Fruit fly (Drosophila melanogaster) whole organism, embryonic: ENCODE measurements around the gene CG31467.
A peak's percentile ranks its signal among the peaks of the same experiment; 100 is the strongest.

Experiments
- Ada2b ChIP-seq: fragments of 200-800 bp; sonication (Bioruptor generic); IDR thresholded peaks from 2 replicates; pipeline ENCODE4 v1.3.6; 2022; ENCODE audit warnings: missing biosample characterization, missing genetic modification characterization
- Awh ChIP-seq: fragments of 200-800 bp; sonication (Bioruptor generic); IDR thresholded peaks from 2 replicates; pipeline ENCODE4, ENCODE4 v1.3.6; 2022; ENCODE audit warnings: missing biosample characterization, missing genetic modification characterization
- CG1024 ChIP-seq: fragments of 200-800 bp; sonication (Bioruptor generic); IDR thresholded peaks from 2 replicates; pipeline ENCODE4 v1.3.6; 2022; ENCODE audit warnings: missing biosample characterization, missing genetic modification characterization
- CG11560 ChIP-seq: fragments of 200-800 bp; sonication (Bioruptor generic); IDR thresholded peaks from 3 replicates; pipeline ENCODE4 v1.3.6; 2022; ENCODE audit warnings: missing biosample characterization, missing genetic modification characterization
- CG12769 ChIP-seq: fragments of 200-800 bp; sonication (Bioruptor generic); optimal IDR thresholded peaks from 2 replicates; lab custom pipeline; 2019; ENCODE audit warnings: missing biosample characterization, mild to moderate bottlenecking, missing genetic modification characterization, moderate library complexity
- CG12942 ChIP-seq: fragments of 200-800 bp; sonication (Bioruptor generic); optimal IDR thresholded peaks from 3 replicates; lab custom pipeline; 2016; ENCODE audit warnings: missing biosample characterization, missing genetic modification characterization
- CG14710 ChIP-seq: fragments of 200-800 bp; sonication (Bioruptor generic); optimal IDR thresholded peaks from 3 replicates; lab custom pipeline; 2019; ENCODE audit warnings: missing biosample characterization, mild to moderate bottlenecking, missing genetic modification characterization, moderate library complexity
- CG15269 ChIP-seq: fragments of 200-800 bp; sonication (Bioruptor generic); optimal IDR thresholded peaks from 2 replicates; lab custom pipeline; 2018; ENCODE audit warnings: missing biosample characterization, mild to moderate bottlenecking, missing genetic modification characterization, moderate library complexity
- CG1529 ChIP-seq: fragments of 200-800 bp; sonication (Bioruptor generic); optimal IDR thresholded peaks from 3 replicates; lab custom pipeline; 2018; ENCODE audit warnings: missing biosample characterization, missing genetic modification characterization
- CG16863 ChIP-seq: fragments of 200-800 bp; sonication (Bioruptor generic); optimal IDR thresholded peaks from 3 replicates; lab custom pipeline; 2016; ENCODE audit warnings: missing biosample characterization, missing genetic modification characterization
- CG2202 ChIP-seq: fragments of 200-800 bp; sonication (Bioruptor generic); optimal IDR thresholded peaks from 2 replicates; lab custom pipeline; 2018; ENCODE audit warnings: missing biosample characterization, mild to moderate bottlenecking, missing genetic modification characterization
- CG2678 ChIP-seq: fragments of 200-800 bp; sonication (Bioruptor generic); optimal IDR thresholded peaks from 3 replicates; lab custom pipeline; 2019; ENCODE audit warnings: missing biosample characterization, mild to moderate bottlenecking, missing genetic modification characterization, moderate library complexity
- CG3163 ChIP-seq: fragments of 200-800 bp; sonication (Bioruptor generic); optimal IDR thresholded peaks from 3 replicates; lab custom pipeline; 2016; ENCODE audit warnings: missing biosample characterization, missing genetic modification characterization
- CG33213 ChIP-seq: fragments of 200-800 bp; sonication (Bioruptor generic); optimal IDR thresholded peaks from 3 replicates; lab custom pipeline; 2016; ENCODE audit warnings: missing biosample characterization, missing genetic modification characterization
- CG3847 ChIP-seq: fragments of 200-800 bp; sonication (Bioruptor generic); IDR thresholded peaks from 2 replicates; pipeline ENCODE4 v1.3.6; 2022; ENCODE audit warnings: missing biosample characterization, missing genetic modification characterization
- CG4282 ChIP-seq: fragments of 200-800 bp; sonication (Bioruptor generic); optimal IDR thresholded peaks from 2 replicates; lab custom pipeline; 2016; ENCODE audit warnings: missing biosample characterization, missing genetic modification characterization
- CG4854 ChIP-seq: fragments of 200-800 bp; sonication (Bioruptor generic); optimal IDR thresholded peaks from 2 replicates; lab custom pipeline; 2016; ENCODE audit warnings: missing biosample characterization, missing genetic modification characterization, inconsistent platforms
- CG9609 ChIP-seq: fragments of 200-800 bp; sonication (Bioruptor generic); optimal IDR thresholded peaks from 3 replicates; lab custom pipeline; 2016; ENCODE audit warnings: missing biosample characterization, missing genetic modification characterization
- D19B ChIP-seq: fragments of 200-800 bp; sonication (Bioruptor generic); optimal IDR thresholded peaks from 2 replicates; lab custom pipeline; 2017; ENCODE audit warnings: missing biosample characterization, mild to moderate bottlenecking, missing genetic modification characterization
- Doc3 ChIP-seq: fragments of 200-800 bp; sonication (Bioruptor generic); IDR thresholded peaks from 3 replicates; pipeline ENCODE4 v1.3.6; 2022; ENCODE audit warnings: missing biosample characterization, missing genetic modification characterization; ENCODE audit not compliant: partially characterized antibody
- Ets65A ChIP-seq: fragments of 200-800 bp; sonication (Bioruptor generic); peaks from one replicate; lab custom pipeline; 2016; ENCODE audit warnings: missing biosample characterization, missing genetic modification characterization
- HHEX ChIP-seq: fragments of 200-800 bp; sonication (Bioruptor generic); optimal IDR thresholded peaks from 3 replicates; lab custom pipeline; 2017; ENCODE audit warnings: missing biosample characterization, mild to moderate bottlenecking, missing genetic modification characterization, missing genetic modification reagents
- Med ChIP-seq: fragments of 200-800 bp; sonication (Bioruptor generic); peaks from one replicate; lab custom pipeline; 2016; ENCODE audit warnings: missing biosample characterization, missing genetic modification characterization, mild to moderate bottlenecking, inconsistent platforms, moderate library complexity
- Mes4 ChIP-seq: fragments of 200-800 bp; sonication (Bioruptor generic); optimal IDR thresholded peaks from 2 replicates; lab custom pipeline; 2016; ENCODE audit warnings: missing biosample characterization, missing genetic modification characterization
- Nf-YB ChIP-seq: fragments of 200-800 bp; sonication (Bioruptor generic); optimal IDR thresholded peaks from 3 replicates; lab custom pipeline; 2019; ENCODE audit warnings: missing biosample characterization, mild to moderate bottlenecking, missing genetic modification characterization, moderate library complexity
- Oaz ChIP-seq: fragments of 200-800 bp; sonication (Bioruptor generic); IDR thresholded peaks from 2 replicates; pipeline ENCODE4 v1.3.6; 2022; ENCODE audit warnings: missing biosample characterization, missing genetic modification characterization
- Opbp ChIP-seq: fragments of 200-800 bp; sonication (Bioruptor generic); IDR thresholded peaks from 3 replicates; pipeline ENCODE4 v1.3.6; 2022; ENCODE audit warnings: missing biosample characterization, missing genetic modification characterization; ENCODE audit not compliant: partially characterized antibody
- Ptx1 ChIP-seq: fragments of 200-800 bp; sonication (Bioruptor generic); IDR thresholded peaks from 2 replicates; pipeline ENCODE4 v1.3.6; 2022; ENCODE audit warnings: missing biosample characterization, missing genetic modification characterization
- TFAM ChIP-seq: fragments of 200-800 bp; sonication (Bioruptor generic); optimal IDR thresholded peaks from 2 replicates; lab custom pipeline; 2017; ENCODE audit warnings: missing biosample characterization, missing genetic modification characterization, inconsistent platforms
- Usf ChIP-seq: fragments of 200-800 bp; sonication (Bioruptor generic); optimal IDR thresholded peaks from 2 replicates; lab custom pipeline; 2017; ENCODE audit warnings: missing genotype, missing biosample characterization, missing genetic modification characterization
- bowl ChIP-seq: fragments of 200-800 bp; sonication (Bioruptor generic); IDR thresholded peaks from 2 replicates; pipeline ENCODE4 v1.3.6; 2022; ENCODE audit warnings: missing biosample characterization, missing genetic modification characterization
- br ChIP-seq: fragments of >200 bp; optimal IDR thresholded peaks from 2 replicates; lab custom pipeline; 2017
- dysf ChIP-seq: fragments of 200-800 bp; sonication (Bioruptor generic); IDR thresholded peaks from 3 replicates; pipeline ENCODE4 v1.3.6; 2022; ENCODE audit warnings: missing biosample characterization, missing genetic modification characterization
- emc ChIP-seq: fragments of 200-800 bp; sonication (Bioruptor generic); optimal IDR thresholded peaks from 2 replicates; lab custom pipeline; 2016; ENCODE audit warnings: missing biosample characterization, missing genetic modification characterization
- ems ChIP-seq: fragments of 200-800 bp; sonication (Bioruptor generic); optimal IDR thresholded peaks from 3 replicates; lab custom pipeline; 2016; ENCODE audit warnings: missing biosample characterization, missing genetic modification characterization
- gsb ChIP-seq: fragments of 200-800 bp; sonication (Bioruptor generic); IDR thresholded peaks from 2 replicates; pipeline ENCODE4 v1.3.6; 2022; ENCODE audit warnings: missing biosample characterization, missing genetic modification characterization
- jigr1 ChIP-seq: fragments of 200-800 bp; sonication (Bioruptor generic); IDR thresholded peaks from 3 replicates; pipeline ENCODE4 v1.3.6; 2022; ENCODE audit warnings: missing biosample characterization, missing genetic modification characterization
- ken ChIP-seq: fragments of 200-800 bp; sonication (Bioruptor generic); IDR thresholded peaks from 3 replicates; pipeline ENCODE4 v1.3.6; 2022; ENCODE audit warnings: missing biosample characterization, missing genetic modification characterization
- knrl ChIP-seq: fragments of 200-800 bp; sonication (Bioruptor generic); IDR thresholded peaks from 3 replicates; pipeline ENCODE4 v1.3.6; 2022; ENCODE audit warnings: missing biosample characterization, missing genetic modification characterization; ENCODE audit not compliant: partially characterized antibody
- lola ChIP-seq, 3 experiments: fragments of >200 bp in 2 of 3; fragments of 200-800 bp in 1 of 3; sonication (Bioruptor generic) in 1 of 3; optimal IDR thresholded peaks; 2 replicates each; lab custom pipeline; 2017 to 2019; ENCODE audit warnings: missing biosample characterization in 3 of 3, missing genetic modification characterization in 3 of 3, mild to moderate bottlenecking in 1 of 3, moderate library complexity in 1 of 3
- lov ChIP-seq, 2 experiments: fragments of 200-800 bp in 1 of 2; fragments of >200 bp in 1 of 2; sonication (Bioruptor generic) in 1 of 2; IDR thresholded peaks in 1 of 2; optimal IDR thresholded peaks in 1 of 2; 2 replicates in 1 of 2; 3 replicates in 1 of 2; pipeline versions ENCODE4 v1.3.6 to Lab custom; 2017 to 2022; ENCODE audit warnings: missing biosample characterization in 1 of 2, missing genetic modification characterization in 1 of 2
- mld ChIP-seq: fragments of 200-800 bp; sonication (Bioruptor generic); IDR thresholded peaks from 3 replicates; pipeline ENCODE4 v1.3.6; 2022; ENCODE audit warnings: missing biosample characterization, missing genetic modification characterization; ENCODE audit not compliant: partially characterized antibody
- nau ChIP-seq: fragments of 200-800 bp; sonication (Bioruptor generic); optimal IDR thresholded peaks from 3 replicates; lab custom pipeline; 2017; ENCODE audit warnings: missing biosample characterization, mild to moderate bottlenecking, missing genetic modification characterization, missing genetic modification reagents
- onecut ChIP-seq: fragments of 200-800 bp; sonication (Bioruptor generic); IDR thresholded peaks from 2 replicates; pipeline ENCODE4 v1.3.6; 2022; ENCODE audit warnings: missing biosample characterization, missing genetic modification characterization
- rib ChIP-seq: fragments of 200-800 bp; sonication (Bioruptor generic); IDR thresholded peaks from 2 replicates; pipeline ENCODE4 v1.3.6; 2022; ENCODE audit warnings: missing biosample characterization, missing genetic modification characterization
- slbo ChIP-seq: fragments of 200-800 bp; sonication (Bioruptor generic); IDR thresholded peaks from 2 replicates; pipeline ENCODE4 v1.3.6; 2022; ENCODE audit warnings: missing biosample characterization, missing genetic modification characterization
- sqz ChIP-seq: fragments of 200-800 bp; sonication (Bioruptor generic); optimal IDR thresholded peaks from 3 replicates; lab custom pipeline; 2018; ENCODE audit warnings: missing biosample characterization, mild to moderate bottlenecking, missing genetic modification characterization
- tio ChIP-seq: fragments of 200-800 bp; sonication (Bioruptor generic); optimal IDR thresholded peaks from 2 replicates; lab custom pipeline; 2017; ENCODE audit warnings: missing biosample characterization, missing genetic modification characterization, inconsistent platforms
- zfh1 ChIP-seq: fragments of 200-800 bp; sonication (Bioruptor generic); IDR thresholded peaks from 3 replicates; pipeline ENCODE4 v1.3.6; 2022; ENCODE audit warnings: missing biosample characterization, missing genetic modification characterization

Gene CG31467

DNA sequence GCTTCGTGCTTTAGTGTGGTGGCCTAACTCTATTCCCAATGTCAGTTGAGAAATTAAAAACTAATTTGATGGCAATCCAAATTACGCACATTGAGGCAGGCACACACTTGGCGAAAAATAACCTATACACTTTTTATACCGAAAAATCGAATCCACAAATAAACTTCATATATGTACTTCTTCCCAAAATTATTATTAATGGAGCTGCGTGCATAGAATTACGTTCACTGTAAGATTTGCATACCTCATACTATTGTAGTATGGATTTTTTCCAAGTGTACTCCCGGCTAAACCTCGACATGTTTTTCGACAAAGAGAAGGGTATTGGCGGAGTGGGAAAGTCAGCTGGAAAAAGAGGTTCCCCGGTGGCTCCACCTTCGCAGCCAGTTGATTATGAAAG is 22.4 kb downstream of the CG31467 start (continued):
- no peak for TF ChIP-seq rib (GFP tag; lab: Robert Waterston, UW)

DNA sequence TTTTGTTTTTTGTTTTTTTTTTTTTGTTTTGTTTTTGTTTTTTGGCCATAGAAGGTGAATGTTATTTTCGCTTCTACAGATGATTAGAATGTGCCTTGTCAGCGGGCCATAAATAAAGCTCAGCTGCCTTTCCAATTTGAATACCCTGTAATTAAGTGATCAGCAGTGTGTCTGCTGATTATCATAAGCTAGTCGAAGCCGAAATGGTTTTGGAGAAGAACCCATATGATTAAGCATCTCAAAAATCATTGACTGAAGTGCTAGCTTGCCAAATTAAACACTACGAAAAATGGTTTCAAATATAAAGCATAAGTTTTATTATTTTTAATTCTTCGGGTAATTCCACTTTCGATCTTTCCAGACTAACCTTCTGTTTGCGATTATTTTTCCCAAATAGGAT is 23.4 kb downstream of the CG31467 start:
- 0 out of 2 replicates have a peak, but pooled peaks have one; percentile 24 for TF ChIP-seq Awh (GFP tag; lab: Robert Waterston, UW)
- no peak for TF ChIP-seq CG1024 (GFP tag; lab: Robert Waterston, UW)
- TF ChIP-seq CG16863 (GFP tag; lab: Kevin White, UChicago), result no peak
- TF ChIP-seq nau, result no peak
- no peak for TF ChIP-seq onecut
- TF ChIP-seq jigr1 (GFP tag; lab: Robert Waterston, UW), result no peak
- no peak for TF ChIP-seq ems (GFP tag; lab: Kevin White, UChicago)
- TF ChIP-seq Med (GFP tag; lab: Kevin White, UChicago), result peak; percentile 38
- TF ChIP-seq Oaz, result no peak
- no peak for TF ChIP-seq lov (optimal IDR thresholded peaks at IDR 0.05; lab: Kevin White, UChicago)
- TF ChIP-seq lov (GFP tag; IDR thresholded peaks at IDR 0.05; lab: Robert Waterston, UW), result no peak
- 0 out of 3 replicates have a peak, but pooled peaks have one; percentile 14 for TF ChIP-seq dysf (GFP tag; lab: Robert Waterston, UW)
- TF ChIP-seq lola (GFP tag; optimal IDR thresholded peaks at IDR 0.05; lab: Kevin White, UChicago), result no peak
- no peak for TF ChIP-seq HHEX (GFP tag; lab: Kevin White, UChicago)
- no peak for TF ChIP-seq CG15269
- no peak for TF ChIP-seq CG3847 (GFP tag; lab: Robert Waterston, UW)
- no peak for TF ChIP-seq gsb
- TF ChIP-seq Mes4 (GFP tag; lab: Kevin White, UChicago), result no peak
- no peak for TF ChIP-seq sqz (GFP tag; lab: Kevin White, UChicago)
- TF ChIP-seq D19B (GFP tag; lab: Kevin White, UChicago), result peak; percentile 70
- TF ChIP-seq mld (GFP tag; lab: Robert Waterston, UW), result no peak
- TF ChIP-seq TFAM (GFP tag; lab: Kevin White, UChicago), result no peak
- peak; percentile 36 for TF ChIP-seq Ets65A (GFP tag; lab: Kevin White, UChicago)

DNA sequence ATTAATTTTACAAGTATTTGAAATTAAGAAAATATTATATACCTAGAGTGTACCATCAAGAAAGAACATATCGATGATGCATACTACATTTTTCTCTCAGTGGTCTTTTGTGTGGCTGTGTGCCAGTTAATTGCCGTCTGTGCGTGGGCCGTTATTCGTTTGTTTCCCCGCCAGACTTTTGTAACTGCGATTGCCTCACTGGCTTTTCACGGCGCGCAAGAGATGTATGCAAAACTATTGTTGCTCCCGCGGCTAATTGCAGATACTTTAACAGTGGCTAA is 25.0 kb downstream of the CG31467 start:
- TF ChIP-seq CG4282 (GFP tag; lab: Kevin White, UChicago) (no peak), CG33213 (GFP tag; lab: Kevin White, UChicago) (no peak), CG12769 (peak; percentile 30), slbo (peak; percentile 69), CG4854 (GFP tag; lab: Kevin White, UChicago) (no peak), tio (no peak), CG2678 (no peak), nau (no peak), CG9609 (GFP tag; lab: Kevin White, UChicago) (no peak), br (lab: Kevin White, UChicago) (no peak), Ada2b (peak; percentile 79), Nf-YB (GFP tag; lab: Kevin White, UChicago) (no peak), CG3163 (GFP tag; lab: Kevin White, UChicago) (no peak), ken (peak; percentile 51; the same call in 1 of the 3 replicates), CG12942 (GFP tag; lab: Kevin White, UChicago) (peak; percentile 35), Doc3 (GFP tag; lab: Robert Waterston, UW) (no peak), CG1529 (GFP tag; lab: Kevin White, UChicago) (no peak), Opbp (no peak), CG14710 (tag; lab: Kevin White, UChicago) (no peak), Ptx1 (GFP tag; lab: Robert Waterston, UW) (peak; percentile 74), knrl (GFP tag; lab: Robert Waterston, UW) (no peak), bowl (GFP tag; lab: Robert Waterston, UW) (peak; percentile 46; the same call in 1 of the 2 replicates), CG2202 (tag; lab: Kevin White, UChicago) (peak; percentile 22), CG11560 (tag; lab: Robert Waterston, UW) (0 out of 3 replicates have a peak, but pooled peaks have one; percentile 5), Usf (GFP tag; lab: Kevin White, UChicago) (no peak), emc (GFP tag; lab: Kevin White, UChicago) (no peak), zfh1 (peak; percentile 77)
